Fruit fly (Drosophila melanogaster) whole organism, pupa: ENCODE measurements around the gene CG15293.

ENCODE experiments used
- CG10348 ChIP-seq: fragments of 200-800 bp; sonication (Bioruptor generic); IDR thresholded peaks from 2 replicates; pipeline ENCODE4 v1.3.6; 2022; ENCODE audit warnings: missing biosample characterization, missing genetic modification characterization
- CG12605 ChIP-seq: fragments of 200-800 bp; sonication (Bioruptor generic); IDR thresholded peaks from 2 replicates; pipeline ENCODE4 v1.3.6; 2022; ENCODE audit warnings: missing biosample characterization, missing genetic modification characterization
- CG13204 ChIP-seq: fragments of 200-800 bp; sonication (Bioruptor generic); optimal IDR thresholded peaks from 2 replicates; lab custom pipeline; 2018; ENCODE audit warnings: missing biosample characterization, mild to moderate bottlenecking, missing genetic modification characterization, moderate library complexity
- CG15710 ChIP-seq: fragments of 200-800 bp; sonication (Bioruptor generic); optimal IDR thresholded peaks from 2 replicates; lab custom pipeline; 2018; ENCODE audit warnings: missing biosample characterization, mild to moderate bottlenecking, missing genetic modification characterization, moderate library complexity
- CG17806 ChIP-seq: fragments of 200-800 bp; sonication (Bioruptor generic); optimal IDR thresholded peaks from 2 replicates; lab custom pipeline; 2018; ENCODE audit warnings: missing biosample characterization, mild to moderate bottlenecking, missing genetic modification characterization, moderate library complexity
- CG34367 ChIP-seq: fragments of 200-800 bp; sonication (Bioruptor generic); optimal IDR thresholded peaks from 2 replicates; lab custom pipeline; 2018; ENCODE audit warnings: missing biosample characterization, mild to moderate bottlenecking, missing genetic modification characterization
- CG4496 ChIP-seq: fragments of 200-800 bp; sonication (Bioruptor generic); IDR thresholded peaks from 3 replicates; pipeline ENCODE4 v1.3.6; 2022; ENCODE audit warnings: missing biosample characterization, missing genetic modification characterization
- CG8159 ChIP-seq: fragments of 200-800 bp; sonication (Bioruptor generic); optimal IDR thresholded peaks from 3 replicates; lab custom pipeline; 2018; ENCODE audit warnings: missing biosample characterization, mild to moderate bottlenecking, missing genetic modification characterization, moderate library complexity
- EcR ChIP-seq: fragments of 200-800 bp; sonication (Bioruptor generic); optimal IDR thresholded peaks from 3 replicates; lab custom pipeline; 2019; ENCODE audit warnings: missing biosample characterization, missing genetic modification characterization, mild to moderate bottlenecking, moderate library complexity, missing genetic modification reagents
- Pif1B ChIP-seq: fragments of 200-800 bp; sonication (Bioruptor generic); optimal IDR thresholded peaks from 3 replicates; lab custom pipeline; 2016; ENCODE audit warnings: missing biosample characterization, missing genetic modification characterization
- fd96Ca ChIP-seq: fragments of 200-800 bp; sonication (Bioruptor generic); IDR thresholded peaks from 3 replicates; pipeline ENCODE4 v1.3.6; 2022; ENCODE audit warnings: missing biosample characterization, missing genetic modification characterization
- gl ChIP-seq: fragments of 200-800 bp; sonication (Bioruptor generic); optimal IDR thresholded peaks from 2 replicates; lab custom pipeline; 2018; ENCODE audit warnings: missing biosample characterization, mild to moderate bottlenecking, missing genetic modification characterization
- rn ChIP-seq: fragments of 200-800 bp; sonication (Bioruptor generic); IDR thresholded peaks from 2 replicates; pipeline ENCODE4 v1.3.6; 2022; ENCODE audit warnings: missing biosample characterization, missing genetic modification characterization

DNA sequence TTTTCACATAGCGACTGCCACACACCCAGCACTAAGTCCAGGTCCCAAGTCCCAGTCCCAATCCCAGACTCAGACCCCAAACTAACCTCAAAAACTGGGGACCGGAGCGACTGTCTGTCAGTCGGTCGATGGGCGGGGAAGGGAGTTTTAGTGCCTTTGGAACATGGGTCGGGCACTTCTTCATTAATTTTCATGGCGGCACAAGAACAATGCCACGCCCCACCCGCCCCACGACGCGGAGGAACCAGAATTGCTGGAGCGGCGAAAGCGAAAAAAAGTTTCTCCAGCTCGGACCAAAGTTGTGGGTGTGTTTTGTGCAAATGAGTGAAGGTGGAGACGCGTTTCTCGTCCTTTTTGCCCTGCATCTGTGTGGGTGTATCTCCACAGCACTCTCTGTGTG, 4.0 kb upstream of the CG15293 start:
- TF ChIP-seq gl (tag; lab: Kevin White, UChicago) (no peak), CG13204 (GFP tag; lab: Kevin White, UChicago) (no peak), CG12605 (GFP tag; lab: Robert Waterston, UW) (no peak), Pif1B (GFP tag; lab: Kevin White, UChicago) (no peak), CG10348 (GFP tag; lab: Robert Waterston, UW) (no peak), fd96Ca (GFP tag; lab: Robert Waterston, UW) (no peak), CG34367 (tag; lab: Kevin White, UChicago) (no peak), rn (no peak), CG8159 (tag; lab: Kevin White, UChicago) (no peak), CG17806 (tag; lab: Kevin White, UChicago) (no peak), CG15710 (tag; lab: Kevin White, UChicago) (no peak), CG4496 (GFP tag; lab: Robert Waterston, UW) (no peak), EcR (GFP tag; lab: Kevin White, UChicago) (no peak)
